Worm (Caenorhabditis elegans) whole organism, midembryonic: Measurements from ENCODE around the gene H11E01.3.

ENCODE experiments used
- T22C8.4 ChIP-seq: fragments of 200-800 bp; sonication (Bioruptor generic); IDR thresholded peaks from 2 replicates; pipeline ENCODE4 v1.3.6; 2022; ENCODE audit warnings: missing genetic modification characterization, missing compliant biosample characterization
- cog-1 ChIP-seq: sonication (generic microtip); optimal IDR thresholded peaks from 2 replicates; lab custom pipeline; 2016; ENCODE audit warnings: missing genetic modification characterization, missing compliant biosample characterization
- flt-1 ChIP-seq: fragments of 200-800 bp; sonication (Bioruptor generic); IDR thresholded peaks from 2 replicates; pipeline ENCODE4 v1.3.6; 2022; ENCODE audit warnings: missing genetic modification characterization, missing compliant biosample characterization
- klf-2 ChIP-seq: fragments of 200-800 bp; sonication (Bioruptor generic); conservative IDR thresholded peaks from 2 replicates; pipeline ENCODE4 v1.3.6; 2022; ENCODE audit warnings: missing genetic modification reagents, missing genetic modification characterization, missing compliant biosample characterization
- med-1 ChIP-seq: sonication (generic microtip); optimal IDR thresholded peaks from 2 replicates; lab custom pipeline; 2017; ENCODE audit warnings: missing genetic modification characterization, mild to moderate bottlenecking, missing compliant biosample characterization, antibody characterized with exemption, missing genetic modification reagents; ENCODE audit not compliant: insufficient read depth
- ref-1 ChIP-seq: fragments of 200-800 bp; sonication (Bioruptor generic); conservative IDR thresholded peaks from 2 replicates; pipeline ENCODE4 v1.3.6; 2022; ENCODE audit warnings: missing genetic modification reagents, missing genetic modification characterization, missing compliant biosample characterization
- tab-1 ChIP-seq: fragments of 200-800 bp; sonication (Bioruptor generic); IDR thresholded peaks from 2 replicates; pipeline ENCODE4 v1.3.6; 2022; ENCODE audit warnings: missing genetic modification characterization, missing compliant biosample characterization
- ztf-23 ChIP-seq: fragments of 200-800 bp; sonication (Bioruptor generic); IDR thresholded peaks from 2 replicates; pipeline ENCODE4 v1.3.6; 2022; ENCODE audit warnings: missing genetic modification reagents, missing genetic modification characterization, missing compliant biosample characterization
- ztf-29 ChIP-seq: fragments of 200-800 bp; sonication (Bioruptor generic); IDR thresholded peaks from 2 replicates; pipeline ENCODE4 v1.3.6; 2022; ENCODE audit warnings: missing genetic modification reagents, missing genetic modification characterization, missing compliant biosample characterization

Gene H11E01.3

DNA sequence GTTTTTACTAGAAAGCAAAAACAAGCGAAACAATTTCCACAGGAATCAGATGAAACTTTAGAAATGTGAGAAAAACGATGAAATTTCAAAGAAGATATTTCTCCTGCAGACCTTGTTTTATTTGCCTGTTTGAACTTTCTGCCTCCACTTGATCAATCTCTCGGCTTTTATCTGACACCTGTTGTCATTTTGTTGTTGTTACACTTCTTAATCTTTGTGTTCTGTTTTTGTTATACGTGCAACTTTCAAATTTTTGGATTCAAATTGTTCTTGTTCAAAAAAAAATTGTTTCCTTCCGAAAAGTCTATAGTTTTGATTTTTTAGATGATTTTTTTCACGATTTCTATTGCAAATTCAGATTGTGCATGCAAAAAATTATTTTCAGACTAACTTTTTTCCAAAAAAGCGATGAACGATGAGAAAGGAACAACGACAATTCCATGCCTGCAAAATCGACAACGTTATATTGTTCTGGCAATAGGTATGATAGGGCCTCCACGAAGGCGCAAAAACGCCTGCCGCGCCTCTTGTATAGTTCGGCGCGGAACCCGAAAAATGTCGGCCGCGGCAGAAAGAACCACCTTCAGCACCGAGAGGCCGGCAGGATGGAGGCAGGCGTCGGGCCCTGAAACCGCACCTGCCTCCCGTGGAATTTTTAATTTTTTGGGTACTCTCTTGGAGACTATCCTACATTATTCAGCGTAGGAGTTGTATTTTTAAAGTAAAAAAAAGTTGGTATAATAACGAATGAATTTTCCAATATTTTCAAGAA lies 16.2 kb downstream of the H11E01.3 start, which contains the start of gene H11E01.2:
Gene H11E01.2 (plus strand): TSS at position 380 of the 772 bp plus-strand sequence.
- TF ChIP-seq med-1 (GFP tag; lab: Kevin White, UChicago) (no peak), cog-1 (tag; lab: Kevin White, UChicago) (no peak)

DNA sequence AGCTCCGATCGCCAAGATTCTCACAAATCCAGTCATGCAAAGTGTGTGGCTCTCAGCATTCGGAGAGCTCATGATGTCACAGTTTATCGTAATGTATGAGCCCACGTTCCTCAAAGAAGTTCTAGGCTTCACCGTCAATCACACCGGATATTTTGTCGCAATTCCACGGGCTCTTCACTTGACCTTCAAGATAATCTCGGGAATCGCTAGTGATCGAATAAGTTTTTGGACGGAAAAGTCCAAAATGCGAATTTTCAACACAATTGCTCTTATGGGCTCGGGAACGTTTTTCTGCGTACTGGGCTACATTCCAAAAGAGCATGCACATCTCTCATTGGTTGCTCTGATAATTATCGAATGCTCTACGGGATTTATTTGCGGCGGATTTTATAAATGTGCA lies 18.3 kb downstream of the H11E01.3 start:
- TF ChIP-seq cog-1 (tag; lab: Kevin White, UChicago): no peak
- TF ChIP-seq T22C8.4 (GFP tag; lab: Robert Waterston, UW): no peak
- no peak for TF ChIP-seq ref-1
- no peak for TF ChIP-seq med-1 (GFP tag; lab: Kevin White, UChicago)
- TF ChIP-seq ztf-23 (GFP tag; lab: Robert Waterston, UW): no peak

DNA sequence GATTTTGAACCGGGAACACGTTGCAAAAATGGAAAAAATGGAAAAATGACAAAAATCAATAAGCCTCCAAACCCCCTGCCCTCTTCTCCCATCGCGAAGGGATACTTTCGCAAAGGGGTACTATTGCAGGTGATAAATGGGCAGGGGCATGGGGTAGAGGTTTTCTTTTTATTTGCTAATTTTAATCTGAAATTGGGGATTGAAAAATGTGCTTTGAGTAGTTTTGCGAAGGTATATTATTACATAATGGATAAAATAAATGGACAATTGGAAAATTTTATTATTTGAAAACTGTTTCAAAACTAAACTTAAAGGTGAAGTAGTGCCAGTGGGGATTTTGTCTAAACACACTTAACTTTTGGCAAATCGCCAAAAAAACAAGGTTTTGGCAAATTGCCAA lies 22.3 kb downstream of the H11E01.3 start:
- peak; percentile 99 for TF ChIP-seq T22C8.4 (GFP tag; lab: Robert Waterston, UW)
- TF ChIP-seq med-1 (GFP tag; lab: Kevin White, UChicago): peak; percentile 26
- peak; percentile 82 for TF ChIP-seq flt-1
- TF ChIP-seq tab-1 (GFP tag; lab: Robert Waterston, UW): no peak
- TF ChIP-seq ztf-29 (GFP tag; lab: Robert Waterston, UW): no peak
- peak; percentile 91 for TF ChIP-seq ztf-23 (GFP tag; lab: Robert Waterston, UW)
- no peak for TF ChIP-seq ref-1
- TF ChIP-seq cog-1 (tag; lab: Kevin White, UChicago): peak; percentile 92
- peak; percentile 67 for TF ChIP-seq klf-2

DNA sequence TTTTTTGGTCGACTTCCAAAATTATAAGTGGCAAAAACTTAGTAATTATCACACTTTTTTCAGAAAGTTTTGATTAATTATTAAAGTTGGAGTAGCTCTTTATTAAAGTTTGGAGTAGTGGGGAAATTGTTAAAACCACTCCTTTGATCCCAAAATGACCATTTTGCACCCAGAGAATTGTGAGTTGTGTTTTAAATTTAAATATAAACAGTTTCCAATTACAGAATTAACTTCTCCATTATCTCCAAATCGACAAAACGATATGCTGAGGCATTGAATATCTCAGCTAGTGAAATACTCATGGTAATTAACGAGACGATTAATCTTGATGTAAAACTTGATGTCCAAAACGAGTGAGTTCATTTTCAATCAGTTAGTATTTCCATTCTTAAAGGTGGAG lies 23.1 kb downstream of the H11E01.3 start, which contains the start of gene fbxb-58:
Gene fbxb-58 (plus strand): TSS at position 301 of the 400 bp plus-strand sequence.
- TF ChIP-seq tab-1 (GFP tag; lab: Robert Waterston, UW) (no peak), ref-1 (no peak), T22C8.4 (GFP tag; lab: Robert Waterston, UW) (no peak), klf-2 (no peak), flt-1 (no peak), ztf-23 (GFP tag; lab: Robert Waterston, UW) (no peak), med-1 (GFP tag; lab: Kevin White, UChicago) (no peak), cog-1 (tag; lab: Kevin White, UChicago) (no peak), ztf-29 (GFP tag; lab: Robert Waterston, UW) (no peak)

DNA sequence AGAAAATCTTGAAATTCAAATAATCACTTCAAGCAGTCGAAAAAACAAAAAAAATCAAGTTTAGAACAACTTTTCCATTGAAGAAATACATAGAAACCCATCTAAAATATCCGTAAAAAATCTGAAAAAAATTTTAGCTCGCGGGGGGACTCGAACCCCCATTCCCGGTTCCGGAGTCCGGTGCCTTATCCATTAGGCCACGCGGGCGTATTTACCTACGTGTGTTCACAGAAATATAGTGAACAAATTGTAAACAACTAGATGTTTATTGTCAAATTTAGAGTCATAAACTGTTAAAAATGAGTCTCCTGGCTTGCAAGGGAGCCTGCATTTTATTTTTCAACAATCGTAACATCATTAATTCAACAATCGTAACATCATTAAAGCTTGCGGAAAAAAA lies 25.0 kb downstream of the H11E01.3 start:
- TF ChIP-seq flt-1 (no peak), tab-1 (GFP tag; lab: Robert Waterston, UW) (no peak), ref-1 (no peak), cog-1 (tag; lab: Kevin White, UChicago) (no peak)

DNA sequence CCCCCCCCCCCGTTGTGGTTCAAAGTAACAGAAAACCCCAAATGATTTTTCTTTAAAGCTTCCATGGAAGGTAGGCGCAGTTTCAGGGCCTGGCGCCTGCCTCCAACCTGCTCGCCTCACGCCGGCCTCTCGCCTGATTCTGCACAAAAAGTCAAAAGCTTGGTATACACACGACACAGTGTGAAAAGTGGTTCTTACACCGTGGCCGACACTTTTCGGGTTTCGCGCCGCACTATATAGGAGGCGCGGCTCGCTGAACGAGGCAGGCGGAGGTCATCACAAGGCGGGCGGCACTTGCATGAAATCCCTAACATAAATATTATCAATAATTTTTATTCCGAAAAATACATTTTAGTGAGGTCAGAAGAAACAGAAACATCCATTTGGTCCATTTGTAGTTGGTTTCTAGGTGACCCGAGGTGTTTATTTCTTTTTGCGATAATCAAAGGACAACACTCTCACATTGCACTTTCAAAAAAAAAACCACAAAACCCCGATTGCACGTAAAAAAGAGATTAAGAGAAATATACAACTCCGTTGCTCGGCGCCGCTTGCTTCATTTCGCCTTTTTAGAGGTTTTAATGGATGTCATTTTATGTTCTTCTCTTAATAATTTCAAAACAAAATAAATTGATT lies 26.3 kb downstream of the H11E01.3 start, which contains the start of gene ZK380.2:
Gene ZK380.2 (plus strand): TSS at position 586 of the 636 bp plus-strand sequence.
- TF ChIP-seq tab-1 (GFP tag; lab: Robert Waterston, UW) (no peak), T22C8.4 (GFP tag; lab: Robert Waterston, UW) (no peak), cog-1 (tag; lab: Kevin White, UChicago) (no peak), ztf-23 (GFP tag; lab: Robert Waterston, UW) (no peak), klf-2 (no peak), med-1 (GFP tag; lab: Kevin White, UChicago) (no peak), flt-1 (no peak), ref-1 (no peak), ztf-29 (GFP tag; lab: Robert Waterston, UW) (no peak)

DNA sequence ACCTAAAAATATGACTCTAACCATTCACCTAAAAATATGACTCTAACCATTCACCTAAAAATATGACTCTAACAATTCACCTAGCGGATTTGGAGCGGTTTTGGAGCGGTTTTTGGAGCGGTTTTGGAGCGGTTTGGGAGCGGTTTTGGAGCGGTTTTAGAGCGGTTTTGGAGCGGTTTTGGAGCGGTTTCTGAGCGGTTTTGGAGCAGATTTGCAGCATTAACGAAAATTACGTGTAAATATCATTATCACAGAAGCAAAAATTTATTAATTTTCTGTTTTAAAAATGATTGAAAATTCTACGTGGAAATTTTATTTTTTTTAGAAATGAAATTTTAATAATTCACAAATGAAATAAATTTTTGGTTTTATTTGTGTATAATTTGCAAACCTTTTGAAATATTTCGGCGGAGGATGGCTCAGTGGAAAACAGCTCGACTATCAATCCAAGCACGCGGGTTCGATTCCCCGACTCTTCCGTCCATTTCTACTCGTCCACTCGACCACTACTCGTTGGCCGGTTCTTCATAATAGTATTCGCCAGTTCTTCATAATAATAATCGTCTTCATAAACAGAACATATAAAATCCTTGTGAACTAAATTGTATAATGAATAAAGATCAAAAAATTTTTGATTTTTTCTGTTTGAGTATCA lies 38.9 kb downstream of the H11E01.3 start:
- TF ChIP-seq T22C8.4 (GFP tag; lab: Robert Waterston, UW) (no peak), flt-1 (no peak), klf-2 (no peak), ztf-29 (GFP tag; lab: Robert Waterston, UW) (no peak), tab-1 (GFP tag; lab: Robert Waterston, UW) (no peak), ref-1 (no peak), ztf-23 (GFP tag; lab: Robert Waterston, UW) (no peak), cog-1 (tag; lab: Kevin White, UChicago) (no peak), med-1 (GFP tag; lab: Kevin White, UChicago) (no peak)

DNA sequence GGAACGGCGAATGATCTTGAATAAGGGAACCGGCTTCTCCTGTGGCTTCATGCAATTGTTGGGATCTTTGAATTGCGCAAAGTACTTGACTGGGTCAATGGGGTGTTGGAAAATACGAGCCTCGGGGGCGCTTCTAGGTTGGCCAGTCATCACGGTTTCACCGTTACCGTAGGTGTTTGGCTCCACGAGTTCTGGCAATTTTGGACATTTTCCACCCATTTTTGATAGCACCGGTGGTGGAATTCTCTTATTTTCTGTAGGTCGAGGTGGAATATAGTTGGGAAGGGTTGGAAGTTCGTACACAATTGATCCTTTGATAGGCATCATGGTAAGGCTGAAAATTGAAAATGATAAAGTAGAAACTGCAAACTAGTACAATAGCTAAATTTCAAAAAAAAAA lies 47.0 kb downstream of the H11E01.3 start, which contains the start of gene ZK380.4:
Gene ZK380.4 (minus strand): TSS at position 327 of the 400 bp plus-strand sequence.
- TF ChIP-seq ztf-29 (GFP tag; lab: Robert Waterston, UW) (no peak), med-1 (GFP tag; lab: Kevin White, UChicago) (no peak), T22C8.4 (GFP tag; lab: Robert Waterston, UW) (no peak)

DNA sequence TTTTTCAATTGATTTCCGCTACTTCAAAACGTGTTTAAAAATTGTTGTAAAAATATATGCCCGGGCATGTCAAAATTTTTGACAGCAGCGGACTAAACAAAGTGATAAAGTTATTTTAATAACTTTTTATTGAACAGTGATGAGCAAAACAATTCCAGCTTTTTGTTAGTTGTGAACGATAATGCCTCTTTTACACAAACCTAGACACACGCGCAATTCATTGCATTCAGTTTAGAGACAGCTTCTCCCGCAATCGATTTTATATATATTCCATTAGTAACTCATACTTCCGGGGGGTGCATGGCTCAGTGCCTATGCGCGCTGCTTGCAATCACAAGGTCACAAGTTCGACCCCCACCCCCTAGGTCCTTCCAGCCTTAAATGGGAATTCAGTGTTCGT lies 49.4 kb downstream of the H11E01.3 start, which contains the start of gene ZK380.6:
Gene ZK380.6 (plus strand): TSS at position 301 of the 400 bp plus-strand sequence.
- TF ChIP-seq ref-1: no peak
- no peak for TF ChIP-seq cog-1 (tag; lab: Kevin White, UChicago)
- TF ChIP-seq ztf-23 (GFP tag; lab: Robert Waterston, UW): 0 out of 2 replicates have a peak, but pooled peaks have one; percentile 53
- 0 out of 2 replicates have a peak, but pooled peaks have one; percentile 26 for TF ChIP-seq ztf-29 (GFP tag; lab: Robert Waterston, UW)
